Worm (Caenorhabditis elegans): ENCODE results near the gene ddx-15.

The ddx-15 gene

ce11 chrIII:5591668-5592149 lies at the start of gene ddx-15, which contains the start of gene ucr-1:
TSS of gene ddx-15 (minus strand) at chrIII:5591718.
TSS of gene ucr-1 (plus strand) at chrIII:5592135.
- peak; percentile 86 for TF ChIP-seq hmg-1.2 (GFP tag; IDR thresholded peaks at IDR 0.05)
- peak; percentile 20 for TF ChIP-seq nhr-80 (tag; optimal IDR thresholded peaks at IDR 0.05)
- peak; percentile 63 for TF ChIP-seq attf-5 (GFP tag; optimal IDR thresholded peaks at IDR 0.05)
- TF ChIP-seq mcd-1 (GFP tag; IDR thresholded peaks at IDR 0.05): peak; percentile 74
- peak; percentile 79 for TF ChIP-seq madf-6 (GFP tag; IDR thresholded peaks at IDR 0.05)
- no peak for TF ChIP-seq egl-44 (GFP tag; IDR thresholded peaks at IDR 0.05)
- TF ChIP-seq ceh-58 (GFP tag; IDR thresholded peaks at IDR 0.05): no peak
- TF ChIP-seq lsl-1 (GFP tag; optimal IDR thresholded peaks at IDR 0.05): peak; percentile 66
- TF ChIP-seq cebp-1 (GFP tag; IDR thresholded peaks at IDR 0.05): no peak
- TF ChIP-seq cebp-1 (tag; optimal IDR thresholded peaks at IDR 0.05): peak; percentile 18
- peak; percentile 51; the same call in 1 of the 2 replicates for TF ChIP-seq attf-3 (GFP tag; conservative IDR thresholded peaks at IDR 0.05)
- no peak for TF ChIP-seq lsy-27 (tag; optimal IDR thresholded peaks at IDR 0.05; ENCODE audit: borderline replicate concordance, insufficient read depth)
- peak; percentile 64 for TF ChIP-seq lin-54 (GFP tag; optimal IDR thresholded peaks at IDR 0.05)
- TF ChIP-seq aptf-3 (GFP tag; IDR thresholded peaks at IDR 0.05): no peak
- TF ChIP-seq tbx-9 (tag; optimal IDR thresholded peaks at IDR 0.05; ENCODE audit: borderline replicate concordance): no peak
- TF ChIP-seq snpc-3.4 (tag; optimal IDR thresholded peaks at IDR 0.05): peak; percentile 56
- TF ChIP-seq ekl-4 (GFP tag; IDR thresholded peaks at IDR 0.05): no peak
- peak; percentile 52; the same call in 1 of the 2 replicates for TF ChIP-seq B0019.2 (GFP tag; conservative IDR thresholded peaks at IDR 0.05)
- no peak for TF ChIP-seq hmg-20 (GFP tag; IDR thresholded peaks at IDR 0.05)
- TF ChIP-seq D2030.7 (GFP tag; IDR thresholded peaks at IDR 0.05): peak; percentile 62
- TF ChIP-seq snpc-1.1 (tag; optimal IDR thresholded peaks at IDR 0.05; ENCODE audit: insufficient read depth): peak; percentile 8
- peak; percentile 59; the same call in 1 of the 2 replicates for TF ChIP-seq pbrm-1 (GFP tag; IDR thresholded peaks at IDR 0.05)
- peak; percentile 21 for TF ChIP-seq F49E8.2 (tag; optimal IDR thresholded peaks at IDR 0.05; ENCODE audit: insufficient read depth)
- TF ChIP-seq dpl-1 (GFP tag; optimal IDR thresholded peaks at IDR 0.05): peak; percentile 53
- no peak for TF ChIP-seq snpc-4 (GFP tag; optimal IDR thresholded peaks at IDR 0.05)
- TF ChIP-seq snpc-4 (tag; optimal IDR thresholded peaks at IDR 0.05): peak in 2 of 4 experiments; percentile 1 to 45
- TF ChIP-seq C06A6.2 (GFP tag; conservative IDR thresholded peaks at IDR 0.05): no peak
- peak; percentile 4 for TF ChIP-seq ztf-18 (tag; optimal IDR thresholded peaks at IDR 0.05)
- TF ChIP-seq attf-6 (GFP tag; IDR thresholded peaks at IDR 0.05): no peak
- peak in 1 of 3 experiments; percentile 36 for TF ChIP-seq lin-35 (GFP tag; optimal IDR thresholded peaks at IDR 0.05)
- TF ChIP-seq tbp1 (GFP tag; optimal IDR thresholded peaks at IDR 0.05): peak; percentile 40
- TF ChIP-seq Y79H2A.3 (GFP tag; conservative IDR thresholded peaks at IDR 0.05): no peak
- TF ChIP-seq ceh-100 (GFP tag; IDR thresholded peaks at IDR 0.05): no peak
- no peak for TF ChIP-seq nhr-27 (tag; optimal IDR thresholded peaks at IDR 0.05)
- TF ChIP-seq ztf-6 (GFP tag; IDR thresholded peaks at IDR 0.05): no peak
- TF ChIP-seq madf-8 (GFP tag; conservative IDR thresholded peaks at IDR 0.05): peak; percentile 31; the same call in 1 of the 2 replicates
- no peak for TF ChIP-seq nhr-90 (tag; optimal IDR thresholded peaks at IDR 0.05)
- TF ChIP-seq F23B12.7 (tag; optimal IDR thresholded peaks at IDR 0.05; ENCODE audit: insufficient read depth): peak; percentile 47
- TF ChIP-seq ceh-91 (GFP tag; IDR thresholded peaks at IDR 0.05): peak; percentile 64
- no peak for TF ChIP-seq unc-62 (GFP tag; optimal IDR thresholded peaks at IDR 0.05)
- TF ChIP-seq B0261.1 (tag; optimal IDR thresholded peaks at IDR 0.05): no peak
- TF ChIP-seq let-526 (GFP tag; IDR thresholded peaks at IDR 0.05): no peak
- no peak for TF ChIP-seq Y53F4B.3 (GFP tag; IDR thresholded peaks at IDR 0.05)
- TF ChIP-seq efl-1 (GFP tag; optimal IDR thresholded peaks at IDR 0.05): peak; percentile 40
- peak; percentile 66 for TF ChIP-seq dox-1 (GFP tag; IDR thresholded peaks at IDR 0.05)
- TF ChIP-seq F33H1.4 (GFP tag; IDR thresholded peaks at IDR 0.05): peak; percentile 96

Measured in whole organism, young adult.